Fruit fly (Drosophila melanogaster): ENCODE results near the gene Vps16B.
A peak's percentile ranks its signal among the peaks of the same experiment; 100 is the strongest.

Gene Vps16B

dm6 chr3R:29772090-29772794, 44.0 kb downstream of the Vps16B start (continued):
- TF ChIP-seq sd (tag; optimal IDR thresholded peaks at IDR 0.05): no peak
- TF ChIP-seq Dref (GFP tag; IDR thresholded peaks at IDR 0.05): no peak
- no peak for TF ChIP-seq cato (GFP tag; optimal IDR thresholded peaks at IDR 0.05; ENCODE audit: borderline replicate concordance)
- TF ChIP-seq amos (GFP tag; IDR thresholded peaks at IDR 0.05; ENCODE audit: partially characterized antibody): no peak
- TF ChIP-seq fu2 (GFP tag; optimal IDR thresholded peaks at IDR 0.05): no peak
- TF ChIP-seq Dip3 (GFP tag; optimal IDR thresholded peaks at IDR 0.05): no peak
- TF ChIP-seq CG12659 (GFP tag; optimal IDR thresholded peaks at IDR 0.05): peak; percentile 24
- no peak for TF ChIP-seq Kr (GFP tag; optimal IDR thresholded peaks at IDR 0.05)
- TF ChIP-seq CG14860 (GFP tag; IDR thresholded peaks at IDR 0.05; ENCODE audit: partially characterized antibody): 0 out of 3 replicates have a peak, but pooled peaks have one; percentile 15
- TF ChIP-seq Dp (GFP tag; optimal IDR thresholded peaks at IDR 0.05): no peak
- 0 out of 2 replicates have a peak, but pooled peaks have one; percentile 19 for TF ChIP-seq CG3847 (GFP tag; IDR thresholded peaks at IDR 0.05)
- TF ChIP-seq gt (GFP tag; IDR thresholded peaks at IDR 0.05): no peak
- no peak for TF ChIP-seq btn (GFP tag; optimal IDR thresholded peaks at IDR 0.05)
- TF ChIP-seq repo (GFP tag; optimal IDR thresholded peaks at IDR 0.05): no peak
- no peak for TF ChIP-seq ci (GFP tag; IDR thresholded peaks at IDR 0.05)
- TF ChIP-seq sima (GFP tag; optimal IDR thresholded peaks at IDR 0.05): no peak
- no peak for TF ChIP-seq ranshi (GFP tag; IDR thresholded peaks at IDR 0.05)
- peak; percentile 12 for TF ChIP-seq cad (GFP tag; optimal IDR thresholded peaks at IDR 0.05)
- TF ChIP-seq CG4730 (GFP tag; IDR thresholded peaks at IDR 0.05): no peak
- no peak for TF ChIP-seq dimm (GFP tag; IDR thresholded peaks at IDR 0.05)
- no peak for TF ChIP-seq ssp (GFP tag; IDR thresholded peaks at IDR 0.05)
- no peak for TF ChIP-seq CG4360 (GFP tag; IDR thresholded peaks at IDR 0.05)
- TF ChIP-seq CG13287 (GFP tag; IDR thresholded peaks at IDR 0.05; ENCODE audit: partially characterized antibody): no peak
- TF ChIP-seq schlank (tag; optimal IDR thresholded peaks at IDR 0.05): no peak
- peak; percentile 44 for TF ChIP-seq slbo (GFP tag; IDR thresholded peaks at IDR 0.05)
- TF ChIP-seq CG13894 (tag; optimal IDR thresholded peaks at IDR 0.05): no peak
- peak; percentile 49 for TF ChIP-seq CG9932 (GFP tag; IDR thresholded peaks at IDR 0.05)
- TF ChIP-seq CG10267 (tag; optimal IDR thresholded peaks at IDR 0.05): peak; percentile 27
- TF ChIP-seq CG31365 (tag; optimal IDR thresholded peaks at IDR 0.05): no peak
- no peak for TF ChIP-seq CG10979 (tag; optimal IDR thresholded peaks at IDR 0.05)
- TF ChIP-seq CG7963 (GFP tag; IDR thresholded peaks at IDR 0.05; ENCODE audit: partially characterized antibody): no peak
- no peak for TF ChIP-seq CG11560 (tag; IDR thresholded peaks at IDR 0.05)
- no peak for TF ChIP-seq HLHmδ (GFP tag; optimal IDR thresholded peaks at IDR 0.05)
- no peak for TF ChIP-seq aop (GFP tag; IDR thresholded peaks at IDR 0.05)
- TF ChIP-seq Doc3 (GFP tag; IDR thresholded peaks at IDR 0.05; ENCODE audit: partially characterized antibody): peak; percentile 28; the same call in 1 of the 3 replicates
- TF ChIP-seq pzg (GFP tag; optimal IDR thresholded peaks at IDR 0.05): peak; percentile 4
- peak; percentile 14 for TF ChIP-seq Chrac-16 (GFP tag; optimal IDR thresholded peaks at IDR 0.05)
- TF ChIP-seq Pdp1 (GFP tag; optimal IDR thresholded peaks at IDR 0.05): peak in 1 of 2 experiments; percentile 12
- TF ChIP-seq sr (GFP tag; IDR thresholded peaks at IDR 0.05): peak; percentile 32; the same call in 1 of the 3 replicates
- TF ChIP-seq Antp (GFP tag; optimal IDR thresholded peaks at IDR 0.05): peak; percentile 8
- TF ChIP-seq Ets65A (GFP tag): peak; percentile 94
- TF ChIP-seq crc (GFP tag; optimal IDR thresholded peaks at IDR 0.05): no peak
- TF ChIP-seq CG12744 (GFP tag; optimal IDR thresholded peaks at IDR 0.05): no peak
- no peak for TF ChIP-seq mld (GFP tag; IDR thresholded peaks at IDR 0.05; ENCODE audit: partially characterized antibody)
- no peak for TF ChIP-seq HHEX (GFP tag; optimal IDR thresholded peaks at IDR 0.05)
- TF ChIP-seq Lpt (GFP tag; optimal IDR thresholded peaks at IDR 0.05): no peak
- TF ChIP-seq Spps (tag; optimal IDR thresholded peaks at IDR 0.05): no peak
- no peak for TF ChIP-seq CG10462 (GFP tag; optimal IDR thresholded peaks at IDR 0.05)
- no peak for TF ChIP-seq CG31224 (GFP tag; IDR thresholded peaks at IDR 0.05)
- peak; percentile 56; the same call in 1 of the 2 replicates for TF ChIP-seq lmd (GFP tag; IDR thresholded peaks at IDR 0.05)

All from whole organism, embryonic.